Worm (Caenorhabditis elegans): ENCODE results near the gene ugt-59.
A peak's percentile ranks its signal among the peaks of the same experiment; 100 is the strongest.

The ugt-59 gene

DNA sequence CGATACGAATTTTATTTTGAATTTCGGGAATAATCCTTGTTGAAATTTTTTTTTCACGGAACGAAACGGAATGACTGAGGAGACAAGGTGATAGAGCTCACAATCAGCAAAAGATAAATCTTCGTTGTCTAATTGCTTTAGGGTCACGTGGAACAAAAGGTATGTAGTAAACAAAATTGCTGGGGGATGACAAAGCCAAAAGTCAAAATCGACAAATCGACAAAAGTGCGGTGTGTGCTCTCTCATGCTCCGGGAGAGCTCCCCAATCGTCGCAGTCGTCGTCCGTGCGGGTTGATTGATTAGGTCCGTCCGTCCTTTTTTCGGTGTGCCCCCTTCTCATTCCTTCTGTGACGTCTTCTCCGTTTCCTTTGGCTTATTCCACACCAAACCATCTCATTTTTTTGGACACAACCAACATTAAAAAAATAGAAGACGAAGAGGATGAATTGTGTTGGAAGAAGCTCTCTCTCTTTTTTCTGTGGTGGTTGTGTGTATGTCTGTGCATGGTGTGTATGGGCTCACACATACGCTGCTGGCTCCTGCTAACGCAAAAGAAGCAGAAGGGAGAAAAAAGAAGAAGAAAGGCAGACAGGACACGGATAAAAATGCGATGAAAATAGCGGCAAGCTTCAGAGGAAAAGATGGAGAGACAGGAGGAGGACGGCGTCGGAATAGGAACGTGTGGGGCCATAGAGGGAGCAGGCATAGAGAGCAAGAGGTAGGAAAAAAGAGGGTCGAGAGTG lies 18.6 kb upstream of the ugt-59 start (continued):
- TF ChIP-seq fkh-10 (GFP tag; optimal IDR thresholded peaks at IDR 0.05) (peak; percentile 35), unc-62 (GFP tag; optimal IDR thresholded peaks at IDR 0.05 in 1 of 2) (peak in 1 of 2 experiments; percentile 73), unc-62 (tag; optimal IDR thresholded peaks at IDR 0.05) (no peak), lim-7 (GFP tag; IDR thresholded peaks at IDR 0.05) (no peak), ceh-20 (GFP tag; IDR thresholded peaks at IDR 0.05) (0 out of 2 replicates have a peak, but pooled peaks have one; percentile 53)

DNA sequence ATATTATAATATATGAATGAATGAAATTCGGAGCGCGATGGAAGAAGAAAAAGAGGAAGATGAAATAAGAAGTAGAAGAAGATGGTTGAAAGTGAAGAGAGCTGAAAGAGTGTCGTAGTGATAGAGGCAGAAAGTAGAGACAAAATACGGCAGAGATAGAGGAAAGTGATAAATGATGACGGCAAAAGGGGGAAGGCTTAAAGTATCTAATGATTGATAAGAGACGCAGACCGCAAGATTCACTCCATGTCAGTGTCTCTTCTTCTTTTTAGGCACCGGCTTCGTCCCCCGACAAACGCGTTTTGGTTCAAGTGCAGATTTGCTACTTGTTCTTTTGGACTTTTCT lies 18.1 kb upstream of the ugt-59 start:
- no peak for TF ChIP-seq zag-1 (tag; optimal IDR thresholded peaks at IDR 0.05)
- TF ChIP-seq lin-39 (tag; optimal IDR thresholded peaks at IDR 0.05), result no peak
- peak; percentile 86 for TF ChIP-seq hlh-11 (tag; optimal IDR thresholded peaks at IDR 0.05)
- TF ChIP-seq php-3 (GFP tag; IDR thresholded peaks at IDR 0.05), result peak; percentile 66; the same call in 1 of the 2 replicates
- peak; percentile 51 for TF ChIP-seq T20F7.1 (GFP tag; optimal IDR thresholded peaks at IDR 0.05)
- TF ChIP-seq ceh-62 (tag; optimal IDR thresholded peaks at IDR 0.05), result no peak
- TF ChIP-seq nhr-11 (tag; optimal IDR thresholded peaks at IDR 0.05), result peak; percentile 94
- no peak for TF ChIP-seq ceh-28 (tag; optimal IDR thresholded peaks at IDR 0.05)
- no peak for TF ChIP-seq ceh-82 (tag; optimal IDR thresholded peaks at IDR 0.05)
- no peak for TF ChIP-seq dmd-9 (GFP tag; IDR thresholded peaks at IDR 0.05)
- TF ChIP-seq F26F4.8 (GFP tag; conservative IDR thresholded peaks at IDR 0.05), result no peak
- TF ChIP-seq rbr-2 (tag; optimal IDR thresholded peaks at IDR 0.05), result no peak
- TF ChIP-seq dve-1 (tag; optimal IDR thresholded peaks at IDR 0.05; ENCODE audit: insufficient read depth), result peak; percentile 88
- peak; percentile 60 for TF ChIP-seq hlh-30 (tag; optimal IDR thresholded peaks at IDR 0.05; ENCODE audit: insufficient read depth)
- TF ChIP-seq ceh-20 (GFP tag; IDR thresholded peaks at IDR 0.05), result peak; percentile 86
- TF ChIP-seq pha-4 (GFP tag; IDR thresholded peaks at IDR 0.05), result no peak
- TF ChIP-seq pha-4 (tag; optimal IDR thresholded peaks at IDR 0.05), result no peak
- TF ChIP-seq nhr-25 (tag; optimal IDR thresholded peaks at IDR 0.05; ENCODE audit: borderline replicate concordance, insufficient read depth), result peak; percentile 93
- TF ChIP-seq D1046.2 (GFP tag; IDR thresholded peaks at IDR 0.05), result no peak
- TF ChIP-seq cey-2 (tag; optimal IDR thresholded peaks at IDR 0.05; ENCODE audit: borderline replicate concordance, insufficient read depth), result peak; percentile 17
- TF ChIP-seq egl-43 (GFP tag; IDR thresholded peaks at IDR 0.05), result 0 out of 2 replicates have a peak, but pooled peaks have one; percentile 2
- no peak for TF ChIP-seq zfp-2 (tag; optimal IDR thresholded peaks at IDR 0.05)
- TF ChIP-seq ztf-11 (tag; optimal IDR thresholded peaks at IDR 0.05), result no peak
- TF ChIP-seq hif-1 (tag; optimal IDR thresholded peaks at IDR 0.05), result peak in 1 of 2 experiments; percentile 28
- TF ChIP-seq nhr-10 (tag; optimal IDR thresholded peaks at IDR 0.05), result peak; percentile 67
- TF ChIP-seq nhr-28 (tag; optimal IDR thresholded peaks at IDR 0.05), result peak; percentile 96
- TF ChIP-seq mep-1 (tag; optimal IDR thresholded peaks at IDR 0.05), result peak; percentile 72
- no peak for TF ChIP-seq lin-15B (tag; optimal IDR thresholded peaks at IDR 0.05)
- TF ChIP-seq mxl-3 (GFP tag; optimal IDR thresholded peaks at IDR 0.05), result peak; percentile 52
- peak; percentile 18 to 51 for TF ChIP-seq lsy-2 (tag; optimal IDR thresholded peaks at IDR 0.05)
- TF ChIP-seq daf-16 (GFP tag; optimal IDR thresholded peaks at IDR 0.05), result no peak
- peak; percentile 52 for TF ChIP-seq daf-16 (tag; optimal IDR thresholded peaks at IDR 0.05)
- peak; percentile 47 for TF ChIP-seq nhr-48 (tag; optimal IDR thresholded peaks at IDR 0.05)
- peak; percentile 90 for TF ChIP-seq pqm-1 (tag; optimal IDR thresholded peaks at IDR 0.05)
- TF ChIP-seq arid-1 (GFP tag; conservative IDR thresholded peaks at IDR 0.05), result no peak
- peak; percentile 47; the same call in 1 of the 2 replicates for TF ChIP-seq tra-1 (GFP tag; IDR thresholded peaks at IDR 0.05)
- 0 out of 2 replicates have a peak, but pooled peaks have one; percentile 28 for TF ChIP-seq saeg-2 (GFP tag; IDR thresholded peaks at IDR 0.05)
- TF ChIP-seq nhr-77 (tag; optimal IDR thresholded peaks at IDR 0.05), result peak; percentile 82
- no peak for TF ChIP-seq dpl-1 (GFP tag; optimal IDR thresholded peaks at IDR 0.05)
- TF ChIP-seq egl-27 (tag; optimal IDR thresholded peaks at IDR 0.05), result no peak
- peak; percentile 32 for TF ChIP-seq mes-2 (tag; optimal IDR thresholded peaks at IDR 0.05; ENCODE audit: poor library complexity, severe bottlenecking)
- peak; percentile 79 for TF ChIP-seq dmd-6 (GFP tag; IDR thresholded peaks at IDR 0.05)
- TF ChIP-seq mdl-1 (tag; optimal IDR thresholded peaks at IDR 0.05), result peak in 1 of 2 experiments; percentile 33
- no peak for TF ChIP-seq ctbp-1 (GFP tag; IDR thresholded peaks at IDR 0.05)
